Fruit fly (Drosophila melanogaster) S2 (cell line): ENCODE measurements around the gene TwdlY.

Experiments used
- CG8478 ChIP-seq: fragments of >200 bp; optimal IDR thresholded peaks from 2 replicates; lab custom pipeline; 2018
- CTCF ChIP-seq, 2 experiments: fragments of >200 bp; optimal IDR thresholded peaks; 2 replicates each; lab custom pipeline; 2018

- TF ChIP-seq CG8478 (lab: Kevin White, UChicago), result no peak
- no peak for TF ChIP-seq CTCF (optimal IDR thresholded peaks at IDR 0.05; lab: Kevin White, UChicago)
Observed at dm6 chrX:16694959-16695358, 39.8 kb upstream of the TwdlY start, which contains the start of gene Septin4.
